Fruit fly (Drosophila melanogaster): ENCODE data around the gene Rop.

Rop gene

dm6 chr3L:4133724-4134678, 4.8 kb downstream of the Rop start, which contains the start of gene ens:
TSS of gene ens (minus strand) at chr3L:4134550.
- TF ChIP-seq sqz (GFP tag; optimal IDR thresholded peaks at IDR 0.05) (peak; percentile 79), CG14014 (GFP tag; IDR thresholded peaks at IDR 0.05) (no peak), zfh1 (GFP tag; IDR thresholded peaks at IDR 0.05) (0 out of 3 replicates have a peak, but pooled peaks have one; percentile 24), lola (GFP tag; optimal IDR thresholded peaks at IDR 0.05) (no peak), dysf (GFP tag; IDR thresholded peaks at IDR 0.05) (no peak), Nf-YB (GFP tag; optimal IDR thresholded peaks at IDR 0.05) (no peak), Drgx (GFP tag; IDR thresholded peaks at IDR 0.05) (0 out of 2 replicates have a peak, but pooled peaks have one; percentile 28), ttk (GFP tag; IDR thresholded peaks at IDR 0.05) (no peak), chinmo (GFP tag; IDR thresholded peaks at IDR 0.05; ENCODE audit: partially characterized antibody) (no peak), CG4617 (GFP tag; optimal IDR thresholded peaks at IDR 0.05; ENCODE audit: borderline replicate concordance) (peak; percentile 93), CG2889 (GFP tag; IDR thresholded peaks at IDR 0.05) (no peak), Adf1 (GFP tag; IDR thresholded peaks at IDR 0.05) (peak; percentile 21; the same call in 1 of the 2 replicates), CG10431 (GFP tag; optimal IDR thresholded peaks at IDR 0.05) (peak; percentile 45), CG1529 (GFP tag; optimal IDR thresholded peaks at IDR 0.05) (no peak), nom (GFP tag; optimal IDR thresholded peaks at IDR 0.05) (peak; percentile 66), Blimp-1 (GFP tag; optimal IDR thresholded peaks at IDR 0.05) (no peak), knrl (GFP tag; IDR thresholded peaks at IDR 0.05; ENCODE audit: partially characterized antibody) (0 out of 3 replicates have a peak, but pooled peaks have one; percentile 25), zen2 (GFP tag; IDR thresholded peaks at IDR 0.05; ENCODE audit: partially characterized antibody) (no peak), jing (GFP tag; optimal IDR thresholded peaks at IDR 0.05) (no peak), crol (GFP tag; IDR thresholded peaks at IDR 0.05) (peak; percentile 77), Antp (GFP tag; optimal IDR thresholded peaks at IDR 0.05) (no peak), CG4328 (GFP tag; optimal IDR thresholded peaks at IDR 0.05) (no peak), CG8924 (tag; optimal IDR thresholded peaks at IDR 0.05) (no peak), CG1603 (tag; optimal IDR thresholded peaks at IDR 0.05) (no peak), Hmx (GFP tag; optimal IDR thresholded peaks at IDR 0.05) (no peak), CG14441 (GFP tag; IDR thresholded peaks at IDR 0.05) (no peak), insv (GFP tag; optimal IDR thresholded peaks at IDR 0.05) (peak in 1 of 2 experiments; percentile 52), Med (GFP tag) (peak; percentile 64), Bgb (GFP tag; IDR thresholded peaks at IDR 0.05; ENCODE audit: partially characterized antibody) (peak; percentile 51), nmo (GFP tag; optimal IDR thresholded peaks at IDR 0.05) (peak; percentile 23), Dad (GFP tag; optimal IDR thresholded peaks at IDR 0.05) (no peak), CG8359 (GFP tag; optimal IDR thresholded peaks at IDR 0.05; ENCODE audit: borderline replicate concordance) (peak; percentile 20), gt (GFP tag; IDR thresholded peaks at IDR 0.05) (no peak), ewg (GFP tag; optimal IDR thresholded peaks at IDR 0.05) (peak; percentile 15), HLHmδ (GFP tag; optimal IDR thresholded peaks at IDR 0.05) (no peak), tio (GFP tag; optimal IDR thresholded peaks at IDR 0.05) (no peak), CG13624 (GFP tag; optimal IDR thresholded peaks at IDR 0.05) (peak; percentile 33), hbn (GFP tag; IDR thresholded peaks at IDR 0.05; ENCODE audit: partially characterized antibody) (no peak), twi (tag; optimal IDR thresholded peaks at IDR 0.05) (no peak), Sin3A (optimal IDR thresholded peaks at IDR 0.05) (peak; percentile 31), dmrt99B (tag; optimal IDR thresholded peaks at IDR 0.05) (no peak), Pdp1 (GFP tag; optimal IDR thresholded peaks at IDR 0.05) (peak in 1 of 2 experiments; percentile 51), HHEX (GFP tag; optimal IDR thresholded peaks at IDR 0.05) (no peak), inv (GFP tag; IDR thresholded peaks at IDR 0.05; ENCODE audit: partially characterized antibody) (no peak), CG18619 (GFP tag; optimal IDR thresholded peaks at IDR 0.05) (no peak), CG34224 (GFP tag; IDR thresholded peaks at IDR 0.05; ENCODE audit: partially characterized antibody) (0 out of 3 replicates have a peak, but pooled peaks have one; percentile 29), Atf3 (GFP tag; optimal IDR thresholded peaks at IDR 0.05) (no peak)
